Worm (Caenorhabditis elegans) whole organism, young adult: ENCODE data around the gene F59B1.2.

ENCODE experiments used
- B0261.1 ChIP-seq: sonication (generic microtip); optimal IDR thresholded peaks from 2 replicates; lab custom pipeline; 2016; ENCODE audit warnings: mild to moderate bottlenecking, missing genetic modification characterization, moderate library complexity, missing compliant biosample characterization
- F10E7.11 ChIP-seq: sonication (generic microtip); optimal IDR thresholded peaks from 2 replicates; lab custom pipeline; 2017; ENCODE audit warnings: mild to moderate bottlenecking, missing genetic modification characterization, moderate library complexity, missing compliant biosample characterization
- ceh-27 ChIP-seq: fragments of 200-800 bp; sonication (Bioruptor generic); optimal IDR thresholded peaks from 2 replicates; lab custom pipeline; 2018; ENCODE audit warnings: mild to moderate bottlenecking, missing genetic modification characterization, moderate library complexity, missing compliant biosample characterization
- dpl-1 ChIP-seq: fragments of 150-350 bp; optimal IDR thresholded peaks from 2 replicates; lab custom pipeline; 2014; ENCODE audit warnings: missing biosample characterization, missing genetic modification reagents, missing genetic modification characterization
- madf-10 ChIP-seq: sonication (generic microtip); optimal IDR thresholded peaks from 2 replicates; lab custom pipeline; 2016; ENCODE audit warnings: mild to moderate bottlenecking, missing genetic modification characterization, missing compliant biosample characterization
- nhr-80 ChIP-seq: sonication (generic microtip); optimal IDR thresholded peaks from 2 replicates; lab custom pipeline; 2016; ENCODE audit warnings: missing genetic modification characterization, missing compliant biosample characterization
- nhr-90 ChIP-seq: sonication (generic microtip); optimal IDR thresholded peaks from 2 replicates; lab custom pipeline; 2016; ENCODE audit warnings: missing genotype, mild to moderate bottlenecking, missing genetic modification characterization, missing compliant biosample characterization
- pha-4 ChIP-seq: fragments of 150-350 bp; sonication (generic microtip); optimal IDR thresholded peaks from 2 replicates; lab custom pipeline; 2014; ENCODE audit warnings: missing biosample characterization, missing genetic modification reagents, missing genetic modification characterization
- sea-2 ChIP-seq: fragments of 200-800 bp; sonication (Bioruptor generic); IDR thresholded peaks from 2 replicates; pipeline ENCODE4 v1.3.6; 2022; ENCODE audit warnings: missing genetic modification characterization, missing compliant biosample characterization
- unc-130 ChIP-seq: sonication (generic microtip); optimal IDR thresholded peaks from 2 replicates; lab custom pipeline; 2016; ENCODE audit warnings: missing genetic modification reagents, missing genetic modification characterization, missing compliant biosample characterization
- xnd-1 ChIP-seq: sonication (generic microtip); optimal IDR thresholded peaks from 2 replicates; lab custom pipeline; 2016; ENCODE audit warnings: missing genotype, missing genetic modification reagents, missing genetic modification characterization, missing compliant biosample characterization

ce11 chrV:3644193-3644693 is 11.1 kb downstream of the F59B1.2 start, which contains the start of gene F59B1.8:
- TF ChIP-seq ceh-27 (GFP tag; lab: Kevin White, UChicago): no peak
- peak; percentile 60 for TF ChIP-seq madf-10 (tag; lab: Kevin White, UChicago)
- peak; percentile 23 for TF ChIP-seq nhr-90 (tag; lab: Kevin White, UChicago)
- no peak for TF ChIP-seq pha-4 (tag; lab: Kevin White, UChicago)
- no peak for TF ChIP-seq B0261.1 (tag; lab: Kevin White, UChicago)
- TF ChIP-seq unc-130 (GFP tag; lab: Kevin White, UChicago): no peak
- no peak for TF ChIP-seq xnd-1 (tag; lab: Kevin White, UChicago)
- no peak for TF ChIP-seq sea-2
- no peak for TF ChIP-seq dpl-1 (GFP tag; lab: Kevin White, UChicago)
- no peak for TF ChIP-seq F10E7.11
- peak; percentile 83 for TF ChIP-seq nhr-80 (tag; lab: Kevin White, UChicago)
